Worm (Caenorhabditis elegans): Measurements from ENCODE around the gene R07E4.5.
A peak's percentile ranks its signal among the peaks of the same experiment; 100 is the strongest.

Gene R07E4.5

ce11 chrX:5995613-5996206, 42.7 kb upstream of the R07E4.5 start, which contains the start of gene inx-3:
Gene inx-3, plus strand, starts transcription at chrX:5996156.
- no peak for TF ChIP-seq ZK546.5 (tag; optimal IDR thresholded peaks at IDR 0.05)
- no peak for TF ChIP-seq aly-2 (tag; optimal IDR thresholded peaks at IDR 0.05)
- no peak for TF ChIP-seq ama-1 (optimal IDR thresholded peaks at IDR 0.05)
- TF ChIP-seq nhr-237 (tag; optimal IDR thresholded peaks at IDR 0.05), result no peak
- no peak for TF ChIP-seq daf-12 (tag; optimal IDR thresholded peaks at IDR 0.05)
- TF ChIP-seq ceh-82 (tag; optimal IDR thresholded peaks at IDR 0.05), result no peak
- no peak for TF ChIP-seq nfya-1 (tag; optimal IDR thresholded peaks at IDR 0.05; ENCODE audit: insufficient read depth)
- no peak for TF ChIP-seq ceh-16 (tag; optimal IDR thresholded peaks at IDR 0.05)
- no peak for TF ChIP-seq elt-3 (tag; optimal IDR thresholded peaks at IDR 0.05)
- TF ChIP-seq nhr-43 (tag; optimal IDR thresholded peaks at IDR 0.05; ENCODE audit: poor library complexity, severe bottlenecking), result no peak

DNA sequence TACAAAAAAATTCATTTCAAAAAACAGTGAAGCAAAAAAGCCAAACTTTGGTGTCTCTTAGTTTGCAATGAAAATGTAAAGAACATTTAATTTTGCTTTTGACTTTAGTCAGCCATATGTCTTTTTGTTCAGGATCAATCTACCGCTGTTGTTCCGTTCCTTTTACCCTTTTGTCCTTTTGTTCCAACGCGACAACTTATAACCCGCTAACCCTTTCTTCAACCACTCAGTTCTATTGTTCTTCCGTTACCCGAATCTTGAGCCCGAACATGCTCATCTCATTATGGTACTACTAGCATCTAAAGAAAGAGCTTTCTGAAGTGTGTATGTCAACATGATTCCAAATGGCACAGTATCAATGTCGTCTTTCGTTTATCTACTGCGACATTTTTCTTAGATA, 41.0 kb upstream of the R07E4.5 start:
- TF ChIP-seq mml-1 (tag; optimal IDR thresholded peaks at IDR 0.05), result no peak
- TF ChIP-seq jun-1 (tag; optimal IDR thresholded peaks at IDR 0.05), result no peak
- TF ChIP-seq nhr-67 (tag; optimal IDR thresholded peaks at IDR 0.05), result no peak
- no peak for TF ChIP-seq mdl-1 (tag; optimal IDR thresholded peaks at IDR 0.05)
- no peak for TF ChIP-seq nhr-12 (tag; optimal IDR thresholded peaks at IDR 0.05)
- no peak for TF ChIP-seq ama-1 (optimal IDR thresholded peaks at IDR 0.05)
- TF ChIP-seq nhr-11 (tag; optimal IDR thresholded peaks at IDR 0.05), result no peak
- no peak for TF ChIP-seq lin-39 (tag; optimal IDR thresholded peaks at IDR 0.05)
- no peak for TF ChIP-seq ceh-82 (tag; optimal IDR thresholded peaks at IDR 0.05)
- TF ChIP-seq egl-27 (tag; optimal IDR thresholded peaks at IDR 0.05), result no peak
- TF ChIP-seq nhr-25 (tag; optimal IDR thresholded peaks at IDR 0.05), result no peak
- no peak for TF ChIP-seq aly-2 (tag; optimal IDR thresholded peaks at IDR 0.05)
- no peak for TF ChIP-seq nfya-1 (tag; optimal IDR thresholded peaks at IDR 0.05; ENCODE audit: insufficient read depth)
- TF ChIP-seq snpc-4 (tag; optimal IDR thresholded peaks at IDR 0.05), result no peak
- no peak for TF ChIP-seq elt-1 (tag; optimal IDR thresholded peaks at IDR 0.05)
- TF ChIP-seq fkh-10 (GFP tag; optimal IDR thresholded peaks at IDR 0.05), result no peak

DNA sequence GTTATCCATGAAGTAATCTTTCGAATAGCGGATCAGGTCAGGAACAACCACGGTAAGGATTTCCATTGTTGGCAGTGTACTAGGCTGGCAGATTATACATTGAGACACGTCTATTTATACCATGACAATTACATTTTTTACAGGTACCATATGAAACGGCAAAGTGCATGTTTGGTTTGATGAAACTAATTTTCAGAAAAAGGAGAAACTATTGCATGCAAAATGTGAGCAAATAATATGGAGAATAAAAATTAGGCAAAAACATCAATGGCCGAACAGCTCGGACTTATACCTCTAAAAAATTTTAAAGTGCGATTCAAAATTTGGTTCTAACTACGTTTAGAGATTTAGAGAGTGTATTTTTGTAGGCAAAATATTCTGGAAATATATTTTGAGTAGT, 39.8 kb upstream of the R07E4.5 start, which contains the start of gene F22F4.5:
TSS of gene F22F4.5 (minus strand) at position 101 of the 400 bp plus-strand sequence.
- TF ChIP-seq ceh-82 (tag; optimal IDR thresholded peaks at IDR 0.05), result no peak
- TF ChIP-seq nhr-43 (tag; optimal IDR thresholded peaks at IDR 0.05; ENCODE audit: poor library complexity, severe bottlenecking), result no peak
- no peak for TF ChIP-seq egl-5 (tag; optimal IDR thresholded peaks at IDR 0.05)
- TF ChIP-seq fkh-10 (GFP tag; optimal IDR thresholded peaks at IDR 0.05), result no peak
- no peak for TF ChIP-seq jun-1 (tag; optimal IDR thresholded peaks at IDR 0.05)

DNA sequence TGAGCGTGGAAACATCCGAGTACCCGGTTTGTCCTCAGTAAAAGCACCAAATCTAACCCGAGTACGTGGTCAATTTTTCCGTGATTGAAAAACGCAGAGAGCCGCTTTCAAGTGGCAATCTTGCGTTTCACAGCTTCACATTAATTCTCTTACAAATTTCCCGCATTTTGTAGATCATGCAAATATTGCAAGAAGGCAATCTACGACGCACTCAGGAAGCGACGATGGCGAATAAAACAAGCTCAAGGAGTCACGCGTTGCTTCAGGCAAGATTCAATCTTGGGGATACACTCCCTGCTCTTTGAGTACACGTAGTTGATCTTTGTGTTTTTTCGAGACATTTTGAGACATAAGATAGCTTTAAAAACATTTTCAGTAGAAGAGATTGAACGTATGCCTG, 34.9 kb upstream of the R07E4.5 start:
- TF ChIP-seq elt-3 (tag; optimal IDR thresholded peaks at IDR 0.05) (no peak), hmg-11 (tag; optimal IDR thresholded peaks at IDR 0.05) (no peak), daf-12 (tag; optimal IDR thresholded peaks at IDR 0.05) (no peak), mdl-1 (tag; optimal IDR thresholded peaks at IDR 0.05) (no peak), nhr-43 (tag; optimal IDR thresholded peaks at IDR 0.05; ENCODE audit: poor library complexity, severe bottlenecking) (no peak), fkh-10 (GFP tag; optimal IDR thresholded peaks at IDR 0.05) (no peak), elt-1 (tag; optimal IDR thresholded peaks at IDR 0.05) (no peak), ceh-28 (tag; optimal IDR thresholded peaks at IDR 0.05) (no peak), snpc-4 (tag; optimal IDR thresholded peaks at IDR 0.05) (no peak), ztf-11 (tag; optimal IDR thresholded peaks at IDR 0.05) (no peak)

ce11 chrX:5985720-5986119, 32.7 kb upstream of the R07E4.5 start:
- TF ChIP-seq pqm-1 (tag; optimal IDR thresholded peaks at IDR 0.05) (peak; percentile 3), skn-1 (tag; optimal IDR thresholded peaks at IDR 0.05) (no peak), elt-2 (tag; optimal IDR thresholded peaks at IDR 0.05) (peak; percentile 69)

ce11 chrX:5984581-5985039, 31.6 kb upstream of the R07E4.5 start, which contains the start of gene klp-13:
Gene klp-13, plus strand, starts transcription at chrX:5984989.
- TF ChIP-seq elt-1 (tag; optimal IDR thresholded peaks at IDR 0.05) (peak; percentile 15), pha-4 (tag; optimal IDR thresholded peaks at IDR 0.05) (peak; percentile 93), unc-39 (tag; optimal IDR thresholded peaks at IDR 0.05) (no peak), pqm-1 (tag; optimal IDR thresholded peaks at IDR 0.05) (peak; percentile 11), unc-62 (GFP tag; optimal IDR thresholded peaks at IDR 0.05) (peak; percentile 81), sea-2 (GFP tag; optimal IDR thresholded peaks at IDR 0.05) (no peak), nhr-11 (tag; optimal IDR thresholded peaks at IDR 0.05) (no peak), eor-1 (tag; optimal IDR thresholded peaks at IDR 0.05) (no peak), elt-3 (tag; optimal IDR thresholded peaks at IDR 0.05) (no peak), fkh-2 (tag; optimal IDR thresholded peaks at IDR 0.05) (no peak), ceh-28 (tag; optimal IDR thresholded peaks at IDR 0.05) (peak; percentile 60), hmg-11 (tag; optimal IDR thresholded peaks at IDR 0.05) (peak; percentile 97), ceh-82 (tag; optimal IDR thresholded peaks at IDR 0.05) (peak; percentile 76), nfya-1 (tag; optimal IDR thresholded peaks at IDR 0.05; ENCODE audit: insufficient read depth) (peak; percentile 95), lin-39 (tag; optimal IDR thresholded peaks at IDR 0.05) (peak; percentile 98), nhr-28 (tag; optimal IDR thresholded peaks at IDR 0.05) (no peak), ztf-4 (tag; optimal IDR thresholded peaks at IDR 0.05) (no peak), R02D3.7 (tag; optimal IDR thresholded peaks at IDR 0.05) (peak; percentile 70), nhr-77 (tag; optimal IDR thresholded peaks at IDR 0.05) (no peak), tbx-2 (tag; optimal IDR thresholded peaks at IDR 0.05) (peak; percentile 63), nhr-23 (tag; optimal IDR thresholded peaks at IDR 0.05) (peak; percentile 74), ceh-16 (tag; optimal IDR thresholded peaks at IDR 0.05) (no peak)
